Worm (Caenorhabditis elegans) whole organism, L2 larva: ENCODE results near the gene F08F8.7.
A peak's percentile ranks its signal among the peaks of the same experiment; 100 is the strongest.

Experiments used
- C34F6.9 ChIP-seq: fragments of 150-350 bp; optimal IDR thresholded peaks from 2 replicates; lab custom pipeline; 2014; ENCODE audit warnings: missing biosample characterization, missing genetic modification characterization
- F13H6.1 ChIP-seq: sonication (generic microtip); optimal IDR thresholded peaks from 2 replicates; lab custom pipeline; 2016; ENCODE audit warnings: missing genetic modification characterization, missing compliant biosample characterization
- R02D3.7 ChIP-seq: fragments of 150-350 bp; optimal IDR thresholded peaks from 2 replicates; lab custom pipeline; 2014; ENCODE audit warnings: missing biosample characterization, missing genetic modification characterization
- Y55F3AM.14 ChIP-seq: fragments of 200-800 bp; sonication (Bioruptor generic); optimal IDR thresholded peaks from 2 replicates; lab custom pipeline; 2018; ENCODE audit warnings: mild to moderate bottlenecking, missing genetic modification characterization, missing compliant biosample characterization
- ZK546.5 ChIP-seq: sonication (generic microtip); optimal IDR thresholded peaks from 2 replicates; lab custom pipeline; 2017; ENCODE audit warnings: missing biosample characterization, missing genetic modification characterization
- alr-1 ChIP-seq: fragments of 150-350 bp; optimal IDR thresholded peaks from 2 replicates; lab custom pipeline; 2014; ENCODE audit warnings: missing biosample characterization, missing genetic modification characterization
- aly-2 ChIP-seq: fragments of 150-350 bp; optimal IDR thresholded peaks from 2 replicates; lab custom pipeline; 2014; ENCODE audit warnings: missing biosample characterization, missing genetic modification characterization
- crh-2 ChIP-seq: sonication (generic microtip); optimal IDR thresholded peaks from 2 replicates; lab custom pipeline; 2017; ENCODE audit warnings: missing biosample characterization, missing genetic modification characterization
- dmd-4 ChIP-seq: sonication (generic microtip); optimal IDR thresholded peaks from 2 replicates; lab custom pipeline; 2017; ENCODE audit warnings: missing biosample characterization, missing genetic modification characterization
- elt-3 ChIP-seq: sonication (generic microtip); optimal IDR thresholded peaks from 2 replicates; lab custom pipeline; 2017; ENCODE audit warnings: missing biosample characterization, missing genetic modification characterization
- fos-1 ChIP-seq: fragments of 150-350 bp; optimal IDR thresholded peaks from 2 replicates; lab custom pipeline; 2014; ENCODE audit warnings: missing biosample characterization, missing genetic modification characterization
- gmeb-1 ChIP-seq: fragments of 150-350 bp; optimal IDR thresholded peaks from 2 replicates; lab custom pipeline; 2014; ENCODE audit warnings: missing biosample characterization, missing genetic modification characterization
- lin-11 ChIP-seq: fragments of 150-350 bp; sonication (generic microtip); optimal IDR thresholded peaks from 2 replicates; lab custom pipeline; 2014; ENCODE audit warnings: missing biosample characterization, missing genetic modification characterization, inconsistent platforms, mixed read lengths
- lin-39 ChIP-seq: fragments of 150-350 bp; optimal IDR thresholded peaks from 2 replicates; lab custom pipeline; 2014; ENCODE audit warnings: missing biosample characterization, missing genetic modification reagents, missing genetic modification characterization
- lsy-2 ChIP-seq, 2 experiments: fragments of 150-350 bp in 1 of 2; sonication (generic microtip) in 1 of 2; optimal IDR thresholded peaks; 2 replicates each; lab custom pipeline; 2014 to 2017; ENCODE audit warnings: missing biosample characterization in 2 of 2, missing genetic modification characterization in 2 of 2
- mab-5 ChIP-seq: fragments of 150-350 bp; optimal IDR thresholded peaks from 2 replicates; lab custom pipeline; 2014; ENCODE audit warnings: missing biosample characterization, missing genetic modification characterization
- mdl-1 ChIP-seq, 2 experiments: fragments of 150-350 bp in 1 of 2; sonication (generic microtip) in 1 of 2; optimal IDR thresholded peaks; 2 replicates each; lab custom pipeline; 2017; ENCODE audit warnings: missing biosample characterization in 2 of 2, missing genetic modification characterization in 2 of 2
- nhr-10 ChIP-seq: sonication (generic microtip); optimal IDR thresholded peaks from 2 replicates; lab custom pipeline; 2017; ENCODE audit warnings: missing biosample characterization, missing genetic modification characterization
- nhr-11 ChIP-seq: fragments of 150-350 bp; optimal IDR thresholded peaks from 2 replicates; lab custom pipeline; 2014; ENCODE audit warnings: missing biosample characterization, missing genetic modification characterization
- nhr-12 ChIP-seq: fragments of 150-350 bp; optimal IDR thresholded peaks from 2 replicates; lab custom pipeline; 2014; ENCODE audit warnings: missing biosample characterization, missing genetic modification characterization
- nhr-129 ChIP-seq: fragments of 150-350 bp; optimal IDR thresholded peaks from 2 replicates; lab custom pipeline; 2014; ENCODE audit warnings: missing biosample characterization, missing genetic modification characterization
- nhr-21 ChIP-seq: fragments of 150-350 bp; optimal IDR thresholded peaks from 2 replicates; lab custom pipeline; 2014; ENCODE audit warnings: missing biosample characterization, missing genetic modification characterization
- nhr-23 ChIP-seq: fragments of 150-350 bp; optimal IDR thresholded peaks from 2 replicates; lab custom pipeline; 2014; ENCODE audit warnings: missing biosample characterization, missing genetic modification reagents, missing genetic modification characterization
- nhr-237 ChIP-seq: fragments of 150-350 bp; optimal IDR thresholded peaks from 2 replicates; lab custom pipeline; 2014; ENCODE audit warnings: missing biosample characterization, missing genetic modification characterization
- nhr-6 ChIP-seq: fragments of 150-350 bp; optimal IDR thresholded peaks from 2 replicates; lab custom pipeline; 2014; ENCODE audit warnings: missing biosample characterization, missing genetic modification characterization
- nhr-77 ChIP-seq: fragments of 150-350 bp; optimal IDR thresholded peaks from 2 replicates; lab custom pipeline; 2014; ENCODE audit warnings: missing biosample characterization, missing genetic modification characterization
- peb-1 ChIP-seq: fragments of 150-350 bp; optimal IDR thresholded peaks from 2 replicates; lab custom pipeline; 2014; ENCODE audit warnings: missing biosample characterization, missing genetic modification characterization
- sem-4 ChIP-seq: fragments of 150-350 bp; optimal IDR thresholded peaks from 2 replicates; lab custom pipeline; 2014; ENCODE audit warnings: missing biosample characterization, missing genetic modification reagents, missing genetic modification characterization
- skn-1 ChIP-seq: sonication (generic microtip); optimal IDR thresholded peaks from 2 replicates; lab custom pipeline; 2017; ENCODE audit warnings: missing biosample characterization, missing genetic modification characterization
- sma-9 ChIP-seq, 2 experiments: fragments of 150-350 bp in 1 of 2; sonication (generic microtip) in 1 of 2; optimal IDR thresholded peaks; 2 replicates each; lab custom pipeline; 2014 to 2016; ENCODE audit warnings: missing genetic modification characterization in 2 of 2, mild to moderate bottlenecking in 1 of 2, missing biosample characterization in 1 of 2, missing compliant biosample characterization in 1 of 2, missing genetic modification reagents in 1 of 2, moderate library complexity in 1 of 2
- snpc-4 ChIP-seq: fragments of 150-350 bp; optimal IDR thresholded peaks from 2 replicates; lab custom pipeline; 2014; ENCODE audit warnings: missing biosample characterization, missing genetic modification characterization
- unc-39 ChIP-seq: fragments of 150-350 bp; optimal IDR thresholded peaks from 2 replicates; lab custom pipeline; 2014; ENCODE audit warnings: missing biosample characterization, missing genetic modification characterization
- unc-55 ChIP-seq: fragments of 150-350 bp; sonication (generic microtip); optimal IDR thresholded peaks from 3 replicates; lab custom pipeline; 2014; ENCODE audit warnings: missing biosample characterization, missing genetic modification reagents, missing genetic modification characterization
- unc-62 ChIP-seq: fragments of 150-350 bp; optimal IDR thresholded peaks from 2 replicates; lab custom pipeline; 2014; ENCODE audit warnings: missing biosample characterization, missing genetic modification reagents, missing genetic modification characterization
- zag-1 ChIP-seq: fragments of 150-350 bp; optimal IDR thresholded peaks from 2 replicates; lab custom pipeline; 2014; ENCODE audit warnings: missing biosample characterization, missing genetic modification characterization
- ztf-11 ChIP-seq: sonication (generic microtip); optimal IDR thresholded peaks from 2 replicates; lab custom pipeline; 2017; ENCODE audit warnings: missing biosample characterization, missing genetic modification characterization
- ztf-4 ChIP-seq: fragments of 150-350 bp; optimal IDR thresholded peaks from 2 replicates; lab custom pipeline; 2014; ENCODE audit warnings: missing biosample characterization, missing genetic modification characterization

The F08F8.7 gene

DNA sequence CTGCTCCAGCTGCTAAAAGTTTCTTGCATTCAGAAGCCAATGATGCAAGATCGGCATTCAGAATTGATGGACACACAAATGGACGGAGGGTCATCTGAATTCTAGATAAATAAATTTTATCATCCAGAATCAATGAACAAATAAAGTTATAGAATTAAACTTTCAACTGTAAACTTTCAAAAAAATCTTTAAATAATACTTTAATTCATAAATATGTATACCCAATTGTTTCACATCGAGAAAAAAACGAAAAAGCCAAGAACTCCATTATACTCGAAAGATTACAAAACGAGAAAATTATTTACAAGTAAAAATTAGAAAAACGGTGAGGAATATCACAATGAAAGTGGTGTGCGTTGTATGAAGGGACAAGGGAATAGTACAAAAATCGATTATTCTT is at the start of gene F08F8.7:
Gene F08F8.7 (minus strand): TSS at position 101 of the 400 bp plus-strand sequence.
- TF ChIP-seq unc-62 (GFP tag; lab: Kevin White, UChicago): no peak
- TF ChIP-seq lsy-2 (tag; optimal IDR thresholded peaks at IDR 0.05; lab: Kevin White, UChicago): no peak
- TF ChIP-seq zag-1 (tag; lab: Kevin White, UChicago): no peak
- TF ChIP-seq dmd-4 (tag; lab: Kevin White, UChicago): no peak
- TF ChIP-seq mab-5: no peak
- TF ChIP-seq nhr-12 (tag; lab: Kevin White, UChicago): no peak
- no peak for TF ChIP-seq nhr-77
- no peak for TF ChIP-seq R02D3.7 (tag; lab: Kevin White, UChicago)
- TF ChIP-seq mdl-1 (tag; optimal IDR thresholded peaks at IDR 0.05; lab: Kevin White, UChicago): no peak
- no peak for TF ChIP-seq nhr-237 (tag; lab: Kevin White, UChicago)
- no peak for TF ChIP-seq ztf-11 (tag; lab: Kevin White, UChicago)
- no peak for TF ChIP-seq elt-3 (tag; lab: Kevin White, UChicago)
- no peak for TF ChIP-seq lin-39

DNA sequence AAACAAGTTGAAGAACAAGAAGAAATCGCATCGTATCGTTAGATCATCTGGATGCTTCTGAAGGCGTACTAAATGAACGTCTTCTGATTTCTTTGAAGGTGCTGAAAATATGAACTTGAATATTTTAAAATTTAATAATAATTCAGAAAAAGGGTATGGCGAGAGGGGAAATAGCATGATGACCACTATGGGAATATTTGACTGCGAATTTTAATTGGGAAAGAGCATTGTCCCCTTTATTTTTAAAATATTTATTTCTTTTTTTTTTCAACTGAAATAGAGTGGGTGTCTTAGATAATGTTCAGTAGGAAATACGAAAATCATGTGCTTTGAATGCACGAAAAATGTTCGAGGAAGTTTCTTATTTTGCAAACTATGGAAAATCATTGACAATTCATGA is 48.4 kb upstream of the F08F8.7 start, which contains the start of gene lgc-50:
Gene lgc-50 (minus strand): TSS at position 101 of the 400 bp plus-strand sequence.
- no peak for TF ChIP-seq snpc-4
- no peak for TF ChIP-seq crh-2
- TF ChIP-seq aly-2: no peak
- TF ChIP-seq dmd-4 (tag; lab: Kevin White, UChicago): no peak
- no peak for TF ChIP-seq nhr-10 (tag; lab: Kevin White, UChicago)
- TF ChIP-seq nhr-21: no peak
- no peak for TF ChIP-seq ZK546.5
- TF ChIP-seq sma-9 (GFP tag; optimal IDR thresholded peaks at IDR 0.05; lab: Kevin White, UChicago): no peak
- TF ChIP-seq sma-9 (tag; optimal IDR thresholded peaks at IDR 0.05; lab: Kevin White, UChicago): no peak
- TF ChIP-seq unc-39 (tag; lab: Kevin White, UChicago): no peak
- TF ChIP-seq alr-1 (tag; lab: Kevin White, UChicago): no peak
- no peak for TF ChIP-seq mab-5
- TF ChIP-seq F13H6.1 (tag; lab: Kevin White, UChicago): no peak
- no peak for TF ChIP-seq nhr-11
- TF ChIP-seq sem-4 (tag; lab: Kevin White, UChicago): no peak

DNA sequence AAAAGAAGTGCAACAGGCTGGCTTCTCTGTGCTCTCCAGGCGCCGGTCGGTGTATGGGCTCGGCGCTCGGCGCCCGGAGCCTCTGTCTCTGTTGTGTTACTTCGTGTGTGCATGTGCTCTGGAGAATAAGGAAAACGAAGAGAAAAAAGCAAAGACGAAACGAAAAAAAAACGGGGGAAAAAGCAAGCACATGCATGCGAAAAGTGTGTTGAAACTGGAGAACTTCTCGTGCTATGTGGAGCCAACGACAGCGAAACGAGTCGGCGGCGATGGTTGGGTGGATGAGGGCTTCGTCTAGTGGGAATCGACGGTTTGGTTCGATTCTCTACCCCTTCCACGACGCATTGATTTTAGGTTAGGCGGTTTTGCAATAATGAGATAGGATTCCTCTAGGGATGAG is 40.4 kb upstream of the F08F8.7 start:
- TF ChIP-seq nhr-6 (tag; lab: Kevin White, UChicago) (no peak), snpc-4 (peak; percentile 38), nhr-23 (tag; lab: Kevin White, UChicago) (no peak), fos-1 (peak; percentile 33), gmeb-1 (tag; lab: Kevin White, UChicago) (peak; percentile 56), nhr-237 (tag; lab: Kevin White, UChicago) (no peak), mdl-1 (tag; optimal IDR thresholded peaks at IDR 0.05; lab: Kevin White, UChicago) (peak in 1 of 2 experiments; percentile 36), F13H6.1 (tag; lab: Kevin White, UChicago) (peak; percentile 71), crh-2 (peak; percentile 62), nhr-129 (tag; lab: Kevin White, UChicago) (peak; percentile 30), zag-1 (tag; lab: Kevin White, UChicago) (peak; percentile 44), C34F6.9 (tag; lab: Kevin White, UChicago) (peak; percentile 55), unc-55 (peak; percentile 53), ztf-11 (tag; lab: Kevin White, UChicago) (no peak), lsy-2 (tag; optimal IDR thresholded peaks at IDR 0.05; lab: Kevin White, UChicago) (peak; percentile 55 to 56), ztf-4 (peak; percentile 27), sma-9 (GFP tag; optimal IDR thresholded peaks at IDR 0.05; lab: Kevin White, UChicago) (peak; percentile 57), sma-9 (tag; optimal IDR thresholded peaks at IDR 0.05; lab: Kevin White, UChicago) (no peak), nhr-21 (peak; percentile 11), Y55F3AM.14 (GFP tag; lab: Kevin White, UChicago) (peak; percentile 99), lin-11 (tag; lab: Kevin White, UChicago) (peak; percentile 72), nhr-11 (no peak)

DNA sequence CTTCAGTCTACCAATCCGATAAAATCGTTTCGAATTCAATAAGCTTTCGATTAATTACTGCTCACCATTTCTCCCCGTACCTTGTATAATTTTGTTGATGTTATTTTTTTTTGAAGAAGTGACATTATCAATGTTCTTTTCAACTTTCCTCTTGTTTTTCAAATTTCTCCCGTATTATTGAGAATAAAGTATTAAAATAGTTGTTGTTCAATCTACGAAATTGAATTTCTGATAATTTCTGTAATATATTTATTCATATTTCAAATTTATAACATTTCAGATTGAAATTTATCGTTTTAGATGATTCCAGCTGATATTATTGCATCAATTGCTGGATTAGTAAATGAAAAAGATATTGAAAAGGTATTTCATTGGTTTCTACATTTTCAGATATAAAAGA is 39.0 kb upstream of the F08F8.7 start, which contains the start of gene trd-1:
Gene trd-1 (plus strand): TSS at position 301 of the 400 bp plus-strand sequence.
- no peak for TF ChIP-seq zag-1 (tag; lab: Kevin White, UChicago)
- no peak for TF ChIP-seq unc-55
- no peak for TF ChIP-seq skn-1 (tag; lab: Kevin White, UChicago)
- TF ChIP-seq gmeb-1 (tag; lab: Kevin White, UChicago): no peak
- TF ChIP-seq unc-62 (GFP tag; lab: Kevin White, UChicago): no peak
- no peak for TF ChIP-seq peb-1
- TF ChIP-seq, all 48 proteins: peak for 0
